Fruit fly (Drosophila melanogaster) whole organism, pupa: ENCODE results near the gene LanB1.

Experiments
- CG12605 ChIP-seq: fragments of 200-800 bp; sonication (Bioruptor generic); IDR thresholded peaks from 2 replicates; pipeline ENCODE4 v1.3.6; 2022; ENCODE audit warnings: missing biosample characterization, missing genetic modification characterization
- CG14655 ChIP-seq: fragments of 200-800 bp; sonication (Bioruptor generic); optimal IDR thresholded peaks from 3 replicates; lab custom pipeline; 2017; ENCODE audit warnings: mild to moderate bottlenecking, missing biosample characterization, missing genetic modification reagents, missing genetic modification characterization
- CG17806 ChIP-seq: fragments of 200-800 bp; sonication (Bioruptor generic); optimal IDR thresholded peaks from 2 replicates; lab custom pipeline; 2018; ENCODE audit warnings: missing biosample characterization, mild to moderate bottlenecking, missing genetic modification characterization, moderate library complexity
- CG8159 ChIP-seq: fragments of 200-800 bp; sonication (Bioruptor generic); optimal IDR thresholded peaks from 3 replicates; lab custom pipeline; 2018; ENCODE audit warnings: missing biosample characterization, mild to moderate bottlenecking, missing genetic modification characterization, moderate library complexity
- CG9948 ChIP-seq: fragments of 200-800 bp; sonication (Bioruptor generic); optimal IDR thresholded peaks from 2 replicates; lab custom pipeline; 2018; ENCODE audit warnings: missing biosample characterization, mild to moderate bottlenecking, missing genetic modification characterization, moderate library complexity
- Ets98B ChIP-seq: fragments of 200-800 bp; sonication (Bioruptor generic); IDR thresholded peaks from 2 replicates; pipeline ENCODE4 v1.3.6; 2022; ENCODE audit warnings: missing biosample characterization, missing genetic modification characterization
- Pif1A ChIP-seq: fragments of 200-800 bp; sonication (Bioruptor generic); optimal IDR thresholded peaks from 3 replicates; lab custom pipeline; 2016; ENCODE audit warnings: missing biosample characterization, missing genetic modification characterization
- Pif1B ChIP-seq: fragments of 200-800 bp; sonication (Bioruptor generic); optimal IDR thresholded peaks from 3 replicates; lab custom pipeline; 2016; ENCODE audit warnings: missing biosample characterization, missing genetic modification characterization
- Snoo ChIP-seq: fragments of 200-800 bp; sonication (Bioruptor generic); optimal IDR thresholded peaks from 3 replicates; lab custom pipeline; 2017; ENCODE audit warnings: missing biosample characterization, mild to moderate bottlenecking, missing genetic modification characterization, inconsistent platforms
- rn ChIP-seq: fragments of 200-800 bp; sonication (Bioruptor generic); IDR thresholded peaks from 2 replicates; pipeline ENCODE4 v1.3.6; 2022; ENCODE audit warnings: missing biosample characterization, missing genetic modification characterization

- TF ChIP-seq CG9948 (no peak), Ets98B (GFP tag; lab: Robert Waterston, UW) (no peak), Pif1B (GFP tag; lab: Kevin White, UChicago) (no peak), Pif1A (GFP tag; lab: Kevin White, UChicago) (no peak), rn (no peak), CG8159 (tag; lab: Kevin White, UChicago) (peak; percentile 20), Snoo (tag; lab: Kevin White, UChicago) (no peak), CG17806 (no peak), CG12605 (no peak), CG14655 (GFP tag; lab: Kevin White, UChicago) (peak; percentile 12)
These were observed 38.2 kb downstream of the LanB1 start for dm6 chr2L:7849472-7849871.
